Fruit fly (Drosophila melanogaster) whole organism, embryonic: Measurements from ENCODE around the gene CG11672.

Experiments
- Atf6 ChIP-seq: fragments of 200-800 bp; sonication (Bioruptor generic); IDR thresholded peaks from 2 replicates; pipeline ENCODE4 v1.3.6; 2022; ENCODE audit warnings: missing biosample characterization, missing genetic modification characterization
- Bteb2 ChIP-seq: fragments of 200-800 bp; sonication (Bioruptor generic); optimal IDR thresholded peaks from 2 replicates; lab custom pipeline; 2016; ENCODE audit warnings: missing biosample characterization, missing genetic modification characterization
- CG1024 ChIP-seq: fragments of 200-800 bp; sonication (Bioruptor generic); IDR thresholded peaks from 2 replicates; pipeline ENCODE4 v1.3.6; 2022; ENCODE audit warnings: missing biosample characterization, missing genetic modification characterization
- CG10267 ChIP-seq: fragments of 200-800 bp; sonication (Bioruptor generic); optimal IDR thresholded peaks from 2 replicates; lab custom pipeline; 2018; ENCODE audit warnings: missing biosample characterization, mild to moderate bottlenecking, missing genetic modification characterization, moderate library complexity
- CG10979 ChIP-seq: fragments of 200-800 bp; sonication (Bioruptor generic); optimal IDR thresholded peaks from 2 replicates; lab custom pipeline; 2018; ENCODE audit warnings: missing biosample characterization, mild to moderate bottlenecking, missing genetic modification characterization, moderate library complexity
- CG12219 ChIP-seq: fragments of 200-800 bp; sonication (Bioruptor generic); optimal IDR thresholded peaks from 3 replicates; lab custom pipeline; 2018; ENCODE audit warnings: missing biosample characterization, mild to moderate bottlenecking, missing genetic modification characterization
- CG13287 ChIP-seq: fragments of 200-800 bp; sonication (Bioruptor generic); IDR thresholded peaks from 2 replicates; pipeline ENCODE4 v1.3.6; 2022; ENCODE audit warnings: missing biosample characterization, missing genetic modification characterization; ENCODE audit not compliant: partially characterized antibody
- CG14050 ChIP-seq: fragments of 200-800 bp; sonication (Bioruptor generic); IDR thresholded peaks from 3 replicates; pipeline ENCODE4 v1.3.6; 2022; ENCODE audit warnings: missing biosample characterization, missing genetic modification characterization
- CG14710 ChIP-seq: fragments of 200-800 bp; sonication (Bioruptor generic); optimal IDR thresholded peaks from 3 replicates; lab custom pipeline; 2019; ENCODE audit warnings: missing biosample characterization, mild to moderate bottlenecking, missing genetic modification characterization, moderate library complexity
- CG15696 ChIP-seq: fragments of 200-800 bp; sonication (Bioruptor generic); optimal IDR thresholded peaks from 2 replicates; lab custom pipeline; 2019; ENCODE audit warnings: missing biosample characterization, mild to moderate bottlenecking, missing genetic modification characterization, moderate library complexity
- CG1603 ChIP-seq: fragments of 200-800 bp; sonication (Bioruptor generic); optimal IDR thresholded peaks from 2 replicates; lab custom pipeline; 2019; ENCODE audit warnings: missing biosample characterization, mild to moderate bottlenecking, missing genetic modification characterization, moderate library complexity
- CG17912 ChIP-seq: fragments of 200-800 bp; sonication (Bioruptor generic); optimal IDR thresholded peaks from 2 replicates; lab custom pipeline; 2018; ENCODE audit warnings: missing biosample characterization, mild to moderate bottlenecking, missing genetic modification characterization
- CG30403 ChIP-seq: fragments of 200-800 bp; sonication (Bioruptor generic); optimal IDR thresholded peaks from 3 replicates; lab custom pipeline; 2016; ENCODE audit warnings: missing biosample characterization, missing genetic modification characterization
- CG3065 ChIP-seq: fragments of 200-800 bp; sonication (Bioruptor generic); optimal IDR thresholded peaks from 2 replicates; lab custom pipeline; 2016; ENCODE audit warnings: missing biosample characterization, missing genetic modification characterization
- CG31224 ChIP-seq: fragments of 200-800 bp; sonication (Bioruptor generic); IDR thresholded peaks from 2 replicates; pipeline ENCODE4 v1.3.6; 2022; ENCODE audit warnings: missing biosample characterization, missing genetic modification characterization
- CG34224 ChIP-seq: fragments of 200-800 bp; sonication (Bioruptor generic); IDR thresholded peaks from 3 replicates; pipeline ENCODE4 v1.3.6; 2022; ENCODE audit warnings: missing biosample characterization, missing genetic modification characterization; ENCODE audit not compliant: partially characterized antibody
- CG6683 ChIP-seq: fragments of 200-800 bp; sonication (Bioruptor generic); optimal IDR thresholded peaks from 2 replicates; lab custom pipeline; 2017; ENCODE audit warnings: missing biosample characterization, mild to moderate bottlenecking, missing genetic modification characterization, missing genetic modification reagents
- CG8281 ChIP-seq: fragments of 200-800 bp; sonication (Bioruptor generic); optimal IDR thresholded peaks from 2 replicates; lab custom pipeline; 2018; ENCODE audit warnings: missing biosample characterization, mild to moderate bottlenecking, missing genetic modification characterization, moderate library complexity
- CG9215 ChIP-seq: fragments of 200-800 bp; sonication (Bioruptor generic); IDR thresholded peaks from 2 replicates; pipeline ENCODE4 v1.3.6; 2022; ENCODE audit warnings: missing biosample characterization, missing genetic modification characterization
- CHES-1-like ChIP-seq: fragments of 200-800 bp; sonication (Bioruptor generic); optimal IDR thresholded peaks from 2 replicates; lab custom pipeline; 2016; ENCODE audit warnings: missing biosample characterization, missing genetic modification characterization
- E2f1 ChIP-seq: fragments of 200-800 bp; sonication (Bioruptor generic); IDR thresholded peaks from 2 replicates; pipeline ENCODE4 v1.3.6; 2022; ENCODE audit warnings: missing biosample characterization, missing genetic modification characterization
- Ets65A ChIP-seq: fragments of 200-800 bp; sonication (Bioruptor generic); peaks from one replicate; lab custom pipeline; 2016; ENCODE audit warnings: missing biosample characterization, missing genetic modification characterization
- GATAe ChIP-seq: fragments of 200-800 bp; sonication (Bioruptor generic); conservative IDR thresholded peaks from 2 replicates; pipeline ENCODE4 v1.3.6; 2022; ENCODE audit warnings: missing biosample characterization, missing genetic modification characterization
- HLH4C ChIP-seq: fragments of 200-800 bp; sonication (Bioruptor generic); IDR thresholded peaks from 3 replicates; pipeline ENCODE4 v1.3.6; 2022; ENCODE audit warnings: missing biosample characterization, missing genetic modification characterization; ENCODE audit not compliant: partially characterized antibody
- Hmx ChIP-seq: fragments of 200-800 bp; sonication (Bioruptor generic); optimal IDR thresholded peaks from 2 replicates; lab custom pipeline; 2016; ENCODE audit warnings: missing biosample characterization, missing genetic modification characterization
- Hsf ChIP-seq: fragments of 200-800 bp; sonication (Bioruptor generic); optimal IDR thresholded peaks from 3 replicates; lab custom pipeline; 2016; ENCODE audit warnings: missing biosample characterization, missing genetic modification characterization
- Lpt ChIP-seq: fragments of >200 bp; optimal IDR thresholded peaks from 2 replicates; lab custom pipeline; 2018; ENCODE audit warnings: missing biosample characterization, missing genetic modification characterization
- MBD-R2 ChIP-seq: fragments of 200-800 bp; sonication (Bioruptor generic); IDR thresholded peaks from 2 replicates; pipeline ENCODE4 v1.3.6; 2022; ENCODE audit warnings: missing biosample characterization, missing genetic modification characterization
- Scr ChIP-seq: fragments of 200-800 bp; sonication (Bioruptor generic); IDR thresholded peaks from 2 replicates; pipeline ENCODE4 v1.3.6; 2022; ENCODE audit warnings: missing biosample characterization, missing genetic modification characterization; ENCODE audit not compliant: partially characterized antibody
- Sry-δ ChIP-seq: fragments of 200-800 bp; sonication (Bioruptor generic); optimal IDR thresholded peaks from 2 replicates; lab custom pipeline; 2016; ENCODE audit warnings: missing biosample characterization, missing genetic modification characterization
- Xbp1 ChIP-seq: fragments of 200-800 bp; sonication (Bioruptor generic); optimal IDR thresholded peaks from 3 replicates; lab custom pipeline; 2016; ENCODE audit warnings: missing biosample characterization, mild to moderate bottlenecking, missing genetic modification characterization
- bcd ChIP-seq: fragments of 200-800 bp; sonication (Bioruptor generic); optimal IDR thresholded peaks from 2 replicates; lab custom pipeline; 2017; ENCODE audit warnings: missing biosample characterization, mild to moderate bottlenecking, missing genetic modification characterization
- bsh ChIP-seq, 2 experiments: fragments of 200-800 bp; sonication (Bioruptor generic); optimal IDR thresholded peaks; 2 replicates each; lab custom pipeline; 2017 to 2018; ENCODE audit warnings: mild to moderate bottlenecking in 2 of 2, missing biosample characterization in 2 of 2, missing genetic modification characterization in 2 of 2, moderate library complexity in 1 of 2
- cato ChIP-seq: fragments of 200-800 bp; sonication (Bioruptor generic); optimal IDR thresholded peaks from 2 replicates; lab custom pipeline; 2016; ENCODE audit warnings: missing biosample characterization, missing genetic modification characterization, borderline replicate concordance
- chinmo ChIP-seq: fragments of 200-800 bp; sonication (Bioruptor generic); IDR thresholded peaks from 4 replicates; pipeline ENCODE4 v1.3.6; 2022; ENCODE audit warnings: missing biosample characterization, missing genetic modification characterization; ENCODE audit not compliant: partially characterized antibody
- crp ChIP-seq, 2 experiments: fragments of 200-800 bp; sonication (Bioruptor generic); optimal IDR thresholded peaks; 2 replicates in 1 of 2; 3 replicates in 1 of 2; lab custom pipeline; 2017; ENCODE audit warnings: missing biosample characterization in 2 of 2, missing genetic modification characterization in 2 of 2, mild to moderate bottlenecking in 1 of 2, moderate library complexity in 1 of 2
- ftz-f1 ChIP-seq: fragments of 200-800 bp; sonication (Bioruptor generic); optimal IDR thresholded peaks from 2 replicates; lab custom pipeline; 2016; ENCODE audit warnings: missing biosample characterization, missing genetic modification characterization
- fu2 ChIP-seq: fragments of 200-800 bp; sonication (Bioruptor generic); optimal IDR thresholded peaks from 2 replicates; lab custom pipeline; 2016; ENCODE audit warnings: missing biosample characterization, missing genetic modification characterization
- grau ChIP-seq: fragments of 200-800 bp; optimal IDR thresholded peaks from 3 replicates; lab custom pipeline; 2019; ENCODE audit warnings: missing biosample characterization, mild to moderate bottlenecking, missing genetic modification characterization, moderate library complexity
- ken ChIP-seq: fragments of 200-800 bp; sonication (Bioruptor generic); IDR thresholded peaks from 3 replicates; pipeline ENCODE4 v1.3.6; 2022; ENCODE audit warnings: missing biosample characterization, missing genetic modification characterization
- onecut ChIP-seq: fragments of 200-800 bp; sonication (Bioruptor generic); IDR thresholded peaks from 2 replicates; pipeline ENCODE4 v1.3.6; 2022; ENCODE audit warnings: missing biosample characterization, missing genetic modification characterization
- p53 ChIP-seq: fragments of 200-800 bp; sonication (Bioruptor generic); optimal IDR thresholded peaks from 2 replicates; lab custom pipeline; 2016; ENCODE audit warnings: missing biosample characterization, missing genetic modification characterization
- pros ChIP-seq: fragments of 200-800 bp; sonication (Bioruptor generic); optimal IDR thresholded peaks from 3 replicates; lab custom pipeline; 2019; ENCODE audit warnings: missing biosample characterization, mild to moderate bottlenecking, missing genetic modification characterization, moderate library complexity
- sob ChIP-seq: fragments of 200-800 bp; sonication (Bioruptor generic); IDR thresholded peaks from 2 replicates; pipeline ENCODE4 v1.3.6; 2022; ENCODE audit warnings: missing biosample characterization, missing genetic modification characterization
- sug ChIP-seq: fragments of 200-800 bp; optimal IDR thresholded peaks from 2 replicates; lab custom pipeline; 2019; ENCODE audit warnings: missing biosample characterization, mild to moderate bottlenecking, missing genetic modification characterization, moderate library complexity
- tap ChIP-seq: fragments of 200-800 bp; optimal IDR thresholded peaks from 3 replicates; lab custom pipeline; 2019; ENCODE audit warnings: missing biosample characterization, mild to moderate bottlenecking, missing genetic modification characterization, moderate library complexity
- trem ChIP-seq: fragments of 200-800 bp; optimal IDR thresholded peaks from 3 replicates; lab custom pipeline; 2019; ENCODE audit warnings: missing biosample characterization, mild to moderate bottlenecking, missing genetic modification characterization, moderate library complexity
- zen ChIP-seq: fragments of 200-800 bp; sonication (Bioruptor generic); optimal IDR thresholded peaks from 3 replicates; lab custom pipeline; 2018; ENCODE audit warnings: missing biosample characterization, mild to moderate bottlenecking, missing genetic modification characterization, moderate library complexity

CG11672 gene

DNA sequence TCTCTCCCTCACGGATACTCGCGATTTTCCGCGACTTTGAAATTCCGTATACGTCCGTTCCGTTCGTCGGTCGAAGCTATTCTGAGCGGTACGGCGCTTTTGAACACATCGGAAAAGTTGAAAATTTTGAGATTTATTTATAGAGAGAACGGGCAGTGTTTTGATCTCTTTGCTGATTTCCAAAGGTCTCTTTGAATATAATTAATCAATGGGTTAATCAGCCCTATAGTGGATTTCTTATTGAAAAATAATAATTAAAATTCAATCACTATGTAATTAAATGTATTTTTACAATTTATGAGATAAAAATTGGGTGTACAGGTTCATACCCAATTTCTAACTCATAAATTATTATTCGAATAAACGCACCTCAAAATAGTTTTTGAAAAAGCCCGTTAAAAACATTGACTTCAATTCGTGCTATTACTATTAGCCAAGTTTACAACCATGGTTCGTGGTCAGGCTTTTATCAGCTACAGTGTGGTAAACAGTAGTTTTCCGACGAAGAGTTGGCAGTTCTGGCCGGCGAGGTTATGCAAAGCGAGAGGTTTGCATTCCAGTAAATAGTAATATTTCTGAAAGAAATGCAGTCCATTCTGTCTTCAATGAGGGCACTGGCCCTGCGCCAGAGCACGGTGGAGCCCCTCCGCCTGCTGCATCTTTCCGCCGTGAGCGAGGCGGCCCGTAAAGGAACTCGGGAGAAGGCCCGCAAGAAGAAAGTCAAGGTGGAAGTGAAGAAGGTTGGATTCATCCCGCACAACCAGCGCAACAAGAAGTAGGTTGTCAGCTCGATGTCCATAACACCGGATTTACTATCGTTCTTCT is 10.8 kb upstream of the CG11672 start, which contains the start of the genes CG9626 and mRpL1:
CG9626 (minus strand) TSS at position 51 of the 825 bp plus-strand sequence.
mRpL1 (plus strand) TSS at position 513 of the 825 bp plus-strand sequence.
- no peak for TF ChIP-seq pros (GFP tag; lab: Kevin White, UChicago)
- peak; percentile 100 for TF ChIP-seq trem (tag; lab: Kevin White, UChicago)
- TF ChIP-seq Scr (GFP tag; lab: Robert Waterston, UW): peak; percentile 23; the same call in 1 of the 2 replicates
- no peak for TF ChIP-seq Atf6 (GFP tag; lab: Robert Waterston, UW)
- peak; percentile 94 for TF ChIP-seq ftz-f1 (GFP tag; lab: Kevin White, UChicago)
- TF ChIP-seq grau (tag; lab: Kevin White, UChicago): peak; percentile 30
- TF ChIP-seq tap (tag; lab: Kevin White, UChicago): no peak
- no peak for TF ChIP-seq CG12219 (GFP tag; lab: Kevin White, UChicago)
- peak; percentile 22 for TF ChIP-seq CG17912 (GFP tag; lab: Kevin White, UChicago)
- no peak for TF ChIP-seq cato
- peak; percentile 6 for TF ChIP-seq CG3065
- 0 out of 4 replicates have a peak, but pooled peaks have one; percentile 23 for TF ChIP-seq chinmo (GFP tag; lab: Robert Waterston, UW)
- no peak for TF ChIP-seq CG31224 (GFP tag; lab: Robert Waterston, UW)
- TF ChIP-seq CG30403 (GFP tag; lab: Kevin White, UChicago): peak; percentile 12
- peak; percentile 30; the same call in 1 of the 3 replicates for TF ChIP-seq CG34224 (GFP tag; lab: Robert Waterston, UW)
- TF ChIP-seq ken: peak; percentile 41; the same call in 1 of the 3 replicates
- peak; percentile 5 for TF ChIP-seq p53
- peak; percentile 70; the same call in 1 of the 2 replicates for TF ChIP-seq GATAe (GFP tag; lab: Robert Waterston, UW)
- peak; percentile 89 for TF ChIP-seq CG1603
- peak in 1 of 2 experiments; percentile 16 for TF ChIP-seq crp (GFP tag; optimal IDR thresholded peaks at IDR 0.05; lab: Kevin White, UChicago)
- no peak for TF ChIP-seq Hmx (GFP tag; lab: Kevin White, UChicago)
- no peak for TF ChIP-seq CG9215 (GFP tag; lab: Robert Waterston, UW)
- TF ChIP-seq fu2: peak; percentile 5
- TF ChIP-seq CG13287: peak; percentile 60
- TF ChIP-seq bcd (GFP tag; lab: Kevin White, UChicago): no peak
- TF ChIP-seq MBD-R2: peak; percentile 91
- peak; percentile 75 for TF ChIP-seq CG8281 (tag; lab: Kevin White, UChicago)
- peak; percentile 27 for TF ChIP-seq Hsf (GFP tag; lab: Kevin White, UChicago)
- no peak for TF ChIP-seq CG1024 (GFP tag; lab: Robert Waterston, UW)
- TF ChIP-seq CG14050 (GFP tag; lab: Robert Waterston, UW): no peak
- peak; percentile 3 for TF ChIP-seq CG10979 (tag; lab: Kevin White, UChicago)
- peak; percentile 63 for TF ChIP-seq zen (tag; lab: Kevin White, UChicago)
- no peak for TF ChIP-seq Bteb2 (GFP tag; lab: Kevin White, UChicago)
- TF ChIP-seq bsh (GFP tag; optimal IDR thresholded peaks at IDR 0.05; lab: Kevin White, UChicago): no peak
- no peak for TF ChIP-seq CG6683
- TF ChIP-seq Ets65A (GFP tag; lab: Kevin White, UChicago): peak; percentile 95
- TF ChIP-seq Sry-δ: peak; percentile 69
- TF ChIP-seq sug (tag; lab: Kevin White, UChicago): peak; percentile 46
- TF ChIP-seq CG15696 (tag; lab: Kevin White, UChicago): no peak
- peak; percentile 94 for TF ChIP-seq CG10267 (tag; lab: Kevin White, UChicago)
- TF ChIP-seq CG14710: peak; percentile 76
- no peak for TF ChIP-seq CHES-1-like (GFP tag; lab: Kevin White, UChicago)
- no peak for TF ChIP-seq onecut (GFP tag; lab: Robert Waterston, UW)
- TF ChIP-seq Xbp1: peak; percentile 20
- peak; percentile 55; the same call in 1 of the 2 replicates for TF ChIP-seq sob (GFP tag; lab: Robert Waterston, UW)
- TF ChIP-seq E2f1: no peak
- no peak for TF ChIP-seq Lpt (GFP tag; lab: Kevin White, UChicago)
- TF ChIP-seq HLH4C (GFP tag; lab: Robert Waterston, UW): peak; percentile 15; the same call in 1 of the 3 replicates
